Worm (Caenorhabditis elegans): ENCODE results near the gene sel-15.

ce11 chrIII:646454-646853, 49.8 kb downstream of the sel-15 start, which contains the start of gene orai-1:
- TF ChIP-seq tbx-2 (tag; optimal IDR thresholded peaks at IDR 0.05) = no peak
- TF ChIP-seq unc-86 (tag; optimal IDR thresholded peaks at IDR 0.05) = no peak
- TF ChIP-seq elt-2 (tag; optimal IDR thresholded peaks at IDR 0.05) = no peak
- TF ChIP-seq lsy-2 (tag; optimal IDR thresholded peaks at IDR 0.05) = no peak
- TF ChIP-seq nhr-47 (tag; optimal IDR thresholded peaks at IDR 0.05) = no peak

All from whole organism, L1 larva.